Fruit fly (Drosophila melanogaster) whole organism, embryonic: ENCODE results near the gene MESR3.
A peak's percentile ranks its signal among the peaks of the same experiment; 100 is the strongest.

Source experiments
- B-H2 ChIP-seq: fragments of 200-800 bp; sonication (Bioruptor generic); optimal IDR thresholded peaks from 2 replicates; lab custom pipeline; 2018; ENCODE audit warnings: missing biosample characterization, mild to moderate bottlenecking, missing genetic modification characterization
- CG11695 ChIP-seq: fragments of 200-800 bp; sonication (Bioruptor generic); IDR thresholded peaks from 3 replicates; pipeline ENCODE4 v1.3.6; 2022; ENCODE audit warnings: missing biosample characterization, missing genetic modification characterization
- CG13624 ChIP-seq: fragments of 200-800 bp; sonication (Bioruptor generic); optimal IDR thresholded peaks from 2 replicates; lab custom pipeline; 2016; ENCODE audit warnings: missing biosample characterization, missing genetic modification characterization
- CG1647 ChIP-seq: fragments of 200-800 bp; sonication (Bioruptor generic); optimal IDR thresholded peaks from 3 replicates; lab custom pipeline; 2016; ENCODE audit warnings: missing biosample characterization, missing genetic modification characterization
- CG34224 ChIP-seq: fragments of 200-800 bp; sonication (Bioruptor generic); IDR thresholded peaks from 3 replicates; pipeline ENCODE4 v1.3.6; 2022; ENCODE audit warnings: missing biosample characterization, missing genetic modification characterization; ENCODE audit not compliant: partially characterized antibody
- CG42726 ChIP-seq: fragments of 200-800 bp; sonication (Bioruptor generic); IDR thresholded peaks from 2 replicates; pipeline ENCODE4 v1.3.6; 2022; ENCODE audit warnings: missing biosample characterization, missing genetic modification characterization; ENCODE audit not compliant: partially characterized antibody
- CG6689 ChIP-seq: fragments of 200-800 bp; sonication (Bioruptor generic); IDR thresholded peaks from 2 replicates; pipeline ENCODE4 v1.3.6; 2022; ENCODE audit warnings: missing biosample characterization, missing genetic modification characterization
- CG8281 ChIP-seq: fragments of 200-800 bp; sonication (Bioruptor generic); optimal IDR thresholded peaks from 2 replicates; lab custom pipeline; 2018; ENCODE audit warnings: missing biosample characterization, mild to moderate bottlenecking, missing genetic modification characterization, moderate library complexity
- CG8388 ChIP-seq: fragments of 200-800 bp; sonication (Bioruptor generic); optimal IDR thresholded peaks from 2 replicates; lab custom pipeline; 2019; ENCODE audit warnings: missing biosample characterization, mild to moderate bottlenecking, missing genetic modification characterization, moderate library complexity
- CoRest ChIP-seq: fragments of 200-800 bp; sonication (Bioruptor generic); optimal IDR thresholded peaks from 3 replicates; lab custom pipeline; 2018; ENCODE audit warnings: missing biosample characterization, mild to moderate bottlenecking, missing genetic modification characterization, moderate library complexity
- D19B ChIP-seq: fragments of 200-800 bp; sonication (Bioruptor generic); optimal IDR thresholded peaks from 2 replicates; lab custom pipeline; 2017; ENCODE audit warnings: missing biosample characterization, mild to moderate bottlenecking, missing genetic modification characterization
- Drgx ChIP-seq: fragments of 200-800 bp; sonication (Bioruptor generic); IDR thresholded peaks from 2 replicates; pipeline ENCODE4 v1.3.6; 2022; ENCODE audit warnings: missing biosample characterization, missing genetic modification characterization
- E2f1 ChIP-seq: fragments of 200-800 bp; sonication (Bioruptor generic); IDR thresholded peaks from 2 replicates; pipeline ENCODE4 v1.3.6; 2022; ENCODE audit warnings: missing biosample characterization, missing genetic modification characterization
- E2f2 ChIP-seq: fragments of 200-800 bp; sonication (Bioruptor generic); IDR thresholded peaks from 2 replicates; pipeline ENCODE4 v1.3.6; 2022; ENCODE audit warnings: missing biosample characterization, missing genetic modification characterization
- Fer2 ChIP-seq: fragments of 200-800 bp; sonication (Bioruptor generic); optimal IDR thresholded peaks from 2 replicates; lab custom pipeline; 2018; ENCODE audit warnings: missing biosample characterization, mild to moderate bottlenecking, missing genetic modification characterization, moderate library complexity
- Hmx ChIP-seq: fragments of 200-800 bp; sonication (Bioruptor generic); optimal IDR thresholded peaks from 2 replicates; lab custom pipeline; 2016; ENCODE audit warnings: missing biosample characterization, missing genetic modification characterization
- Med ChIP-seq: fragments of 200-800 bp; sonication (Bioruptor generic); peaks from one replicate; lab custom pipeline; 2016; ENCODE audit warnings: missing biosample characterization, missing genetic modification characterization, mild to moderate bottlenecking, inconsistent platforms, moderate library complexity
- Meics ChIP-seq: fragments of 200-800 bp; sonication (Bioruptor generic); optimal IDR thresholded peaks from 2 replicates; lab custom pipeline; 2017; ENCODE audit warnings: missing biosample characterization, mild to moderate bottlenecking, missing genetic modification characterization
- Neu2 ChIP-seq: fragments of 200-800 bp; sonication (Bioruptor generic); optimal IDR thresholded peaks from 3 replicates; lab custom pipeline; 2016; ENCODE audit warnings: missing biosample characterization, missing genetic modification characterization, borderline replicate concordance
- Oaz ChIP-seq: fragments of 200-800 bp; sonication (Bioruptor generic); IDR thresholded peaks from 2 replicates; pipeline ENCODE4 v1.3.6; 2022; ENCODE audit warnings: missing biosample characterization, missing genetic modification characterization
- PHDP ChIP-seq: fragments of 200-800 bp; sonication (Bioruptor generic); optimal IDR thresholded peaks from 3 replicates; lab custom pipeline; 2018; ENCODE audit warnings: missing biosample characterization, mild to moderate bottlenecking, missing genetic modification characterization, moderate library complexity
- Scr ChIP-seq: fragments of 200-800 bp; sonication (Bioruptor generic); IDR thresholded peaks from 2 replicates; pipeline ENCODE4 v1.3.6; 2022; ENCODE audit warnings: missing biosample characterization, missing genetic modification characterization; ENCODE audit not compliant: partially characterized antibody
- Sox102F ChIP-seq: fragments of 200-800 bp; sonication (Bioruptor generic); optimal IDR thresholded peaks from 2 replicates; lab custom pipeline; 2018; ENCODE audit warnings: missing biosample characterization, mild to moderate bottlenecking, missing genetic modification characterization, moderate library complexity
- ase ChIP-seq: fragments of 200-800 bp; sonication (Bioruptor generic); IDR thresholded peaks from 3 replicates; pipeline ENCODE4 v1.3.6; 2022; ENCODE audit warnings: missing biosample characterization, missing genetic modification characterization
- bbx ChIP-seq: fragments of 200-800 bp; sonication (Bioruptor generic); IDR thresholded peaks from 2 replicates; pipeline ENCODE4 v1.3.6; 2022; ENCODE audit warnings: missing biosample characterization, missing genetic modification characterization; ENCODE audit not compliant: partially characterized antibody
- br ChIP-seq: fragments of >200 bp; optimal IDR thresholded peaks from 2 replicates; lab custom pipeline; 2017
- corto ChIP-seq: fragments of 200-800 bp; sonication (Bioruptor generic); optimal IDR thresholded peaks from 2 replicates; lab custom pipeline; 2016; ENCODE audit warnings: missing biosample characterization, mild to moderate bottlenecking, missing genetic modification characterization, moderate library complexity
- crp ChIP-seq, 2 experiments: fragments of 200-800 bp; sonication (Bioruptor generic); optimal IDR thresholded peaks; 2 replicates in 1 of 2; 3 replicates in 1 of 2; lab custom pipeline; 2017; ENCODE audit warnings: missing biosample characterization in 2 of 2, missing genetic modification characterization in 2 of 2, mild to moderate bottlenecking in 1 of 2, moderate library complexity in 1 of 2
- dati ChIP-seq: fragments of 200-800 bp; sonication (Bioruptor generic); IDR thresholded peaks from 2 replicates; pipeline ENCODE4 v1.3.6; 2022; ENCODE audit warnings: missing biosample characterization, missing genetic modification characterization
- dimm ChIP-seq: fragments of 200-800 bp; sonication (Bioruptor generic); IDR thresholded peaks from 2 replicates; pipeline ENCODE4 v1.3.6; 2022; ENCODE audit warnings: missing biosample characterization, missing genetic modification characterization
- disco-r ChIP-seq: fragments of 200-800 bp; sonication (Bioruptor generic); optimal IDR thresholded peaks from 2 replicates; lab custom pipeline; 2016; ENCODE audit warnings: missing biosample characterization, missing genetic modification characterization
- eyg ChIP-seq: fragments of 200-800 bp; sonication (Bioruptor generic); optimal IDR thresholded peaks from 3 replicates; lab custom pipeline; 2016; ENCODE audit warnings: missing biosample characterization, missing genetic modification characterization
- fd64A ChIP-seq: fragments of 200-800 bp; sonication (Bioruptor generic); optimal IDR thresholded peaks from 3 replicates; lab custom pipeline; 2018; ENCODE audit warnings: missing biosample characterization, mild to moderate bottlenecking, missing genetic modification characterization
- gsb ChIP-seq: fragments of 200-800 bp; sonication (Bioruptor generic); IDR thresholded peaks from 2 replicates; pipeline ENCODE4 v1.3.6; 2022; ENCODE audit warnings: missing biosample characterization, missing genetic modification characterization
- ham ChIP-seq: fragments of 200-800 bp; sonication (Bioruptor generic); IDR thresholded peaks from 2 replicates; pipeline ENCODE4 v1.3.6; 2022; ENCODE audit warnings: missing biosample characterization, missing genetic modification characterization
- jigr1 ChIP-seq: fragments of 200-800 bp; sonication (Bioruptor generic); IDR thresholded peaks from 3 replicates; pipeline ENCODE4 v1.3.6; 2022; ENCODE audit warnings: missing biosample characterization, missing genetic modification characterization
- lbe ChIP-seq: fragments of 200-800 bp; sonication (Bioruptor generic); optimal IDR thresholded peaks from 2 replicates; lab custom pipeline; 2016; ENCODE audit warnings: missing biosample characterization, mild to moderate bottlenecking, missing genetic modification characterization
- lola ChIP-seq, 3 experiments: fragments of >200 bp in 2 of 3; fragments of 200-800 bp in 1 of 3; sonication (Bioruptor generic) in 1 of 3; optimal IDR thresholded peaks; 2 replicates each; lab custom pipeline; 2017 to 2019; ENCODE audit warnings: missing biosample characterization in 3 of 3, missing genetic modification characterization in 3 of 3, mild to moderate bottlenecking in 1 of 3, moderate library complexity in 1 of 3
- mirr ChIP-seq: fragments of 200-800 bp; sonication (Bioruptor generic); optimal IDR thresholded peaks from 3 replicates; lab custom pipeline; 2018; ENCODE audit warnings: missing biosample characterization, mild to moderate bottlenecking, missing genetic modification characterization
- pfk ChIP-seq: fragments of 200-800 bp; sonication (Bioruptor generic); optimal IDR thresholded peaks from 2 replicates; lab custom pipeline; 2018; ENCODE audit warnings: missing biosample characterization, mild to moderate bottlenecking, missing genetic modification characterization, moderate library complexity
- sc ChIP-seq, 3 experiments: fragments of >200 bp in 2 of 3; fragments of 200-800 bp in 1 of 3; sonication (Bioruptor generic) in 1 of 3; optimal IDR thresholded peaks; 2 replicates in 2 of 3; 3 replicates in 1 of 3; lab custom pipeline; 2017; ENCODE audit warnings: mild to moderate bottlenecking in 1 of 3, missing biosample characterization in 1 of 3, missing genetic modification characterization in 1 of 3, missing genetic modification reagents in 1 of 3
- sens ChIP-seq: fragments of 200-800 bp; sonication (Bioruptor generic); peaks from one replicate; lab custom pipeline; 2016; ENCODE audit warnings: missing biosample characterization, missing genetic modification characterization
- sim ChIP-seq: fragments of 200-800 bp; sonication (Bioruptor generic); IDR thresholded peaks from 2 replicates; pipeline ENCODE4 v1.3.6; 2022; ENCODE audit warnings: missing biosample characterization, missing genetic modification characterization
- vvl ChIP-seq: fragments of 200-800 bp; sonication (Bioruptor generic); IDR thresholded peaks from 2 replicates; pipeline ENCODE4 v1.3.6; 2022; ENCODE audit warnings: missing biosample characterization, missing genetic modification characterization
- wek ChIP-seq: fragments of 200-800 bp; sonication (Bioruptor generic); optimal IDR thresholded peaks from 3 replicates; lab custom pipeline; 2018; ENCODE audit warnings: missing biosample characterization, mild to moderate bottlenecking, missing genetic modification characterization, moderate library complexity
- zf30C ChIP-seq: fragments of 200-800 bp; sonication (Bioruptor generic); optimal IDR thresholded peaks from 3 replicates; lab custom pipeline; 2018; ENCODE audit warnings: missing biosample characterization, mild to moderate bottlenecking, missing genetic modification characterization

The MESR3 gene

DNA sequence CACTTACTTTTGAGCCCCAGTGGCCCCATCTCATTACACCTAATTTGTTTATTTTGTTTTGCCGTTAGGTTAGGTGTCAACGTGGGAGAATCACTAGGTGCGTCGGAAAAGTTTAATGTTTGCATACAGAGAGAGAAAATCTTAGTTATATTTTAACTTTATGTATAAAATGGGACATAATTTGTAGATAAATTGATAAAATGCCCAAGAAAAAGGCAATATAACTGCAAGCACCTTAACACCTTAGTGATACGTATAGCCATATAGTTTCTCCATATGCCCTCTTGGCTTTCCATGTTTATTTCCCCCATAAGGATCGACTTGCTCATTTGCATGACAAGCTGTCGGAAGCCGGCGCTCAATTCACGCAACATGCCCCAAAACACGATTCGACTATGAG is 21.9 kb downstream of the MESR3 start (continued):
- TF ChIP-seq CG6689, result no peak
- no peak for TF ChIP-seq disco-r (GFP tag; lab: Kevin White, UChicago)
- TF ChIP-seq ham (GFP tag; lab: Robert Waterston, UW), result no peak
- no peak for TF ChIP-seq eyg (GFP tag; lab: Kevin White, UChicago)
- no peak for TF ChIP-seq Scr (GFP tag; lab: Robert Waterston, UW)
- TF ChIP-seq Hmx (GFP tag; lab: Kevin White, UChicago), result no peak
- TF ChIP-seq zf30C, result no peak
- no peak for TF ChIP-seq D19B
- TF ChIP-seq fd64A (GFP tag; lab: Kevin White, UChicago), result no peak
- TF ChIP-seq pfk, result no peak
- TF ChIP-seq vvl, result 0 out of 2 replicates have a peak, but pooled peaks have one; percentile 28

DNA sequence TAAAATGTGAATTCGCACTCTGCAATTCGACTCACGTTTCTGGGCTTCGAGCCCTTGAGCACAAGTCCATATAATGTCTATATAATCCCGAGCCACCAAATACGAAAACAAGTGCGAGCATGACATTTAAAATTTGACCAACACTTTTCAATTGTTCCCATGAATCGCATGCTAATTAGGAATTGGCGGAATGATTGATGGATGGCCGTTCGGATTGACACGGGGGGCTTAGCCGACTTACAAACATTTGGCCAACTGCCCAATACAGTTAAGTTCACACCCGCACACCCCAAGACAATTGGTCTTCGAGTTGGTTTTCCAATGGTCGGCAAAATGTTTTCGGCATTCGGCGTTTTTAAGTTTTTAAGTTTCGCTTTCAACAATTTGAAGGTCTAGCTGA is 24.0 kb downstream of the MESR3 start:
- TF ChIP-seq jigr1 (GFP tag; lab: Robert Waterston, UW), result no peak
- TF ChIP-seq Meics (GFP tag; lab: Kevin White, UChicago), result no peak
- 0 out of 2 replicates have a peak, but pooled peaks have one; percentile 34 for TF ChIP-seq vvl
- TF ChIP-seq mirr (GFP tag; lab: Kevin White, UChicago), result peak; percentile 20
- peak; percentile 96 for TF ChIP-seq CG8281
- TF ChIP-seq dati (GFP tag; lab: Robert Waterston, UW), result no peak
- TF ChIP-seq, all 482 proteins: peak for 3

DNA sequence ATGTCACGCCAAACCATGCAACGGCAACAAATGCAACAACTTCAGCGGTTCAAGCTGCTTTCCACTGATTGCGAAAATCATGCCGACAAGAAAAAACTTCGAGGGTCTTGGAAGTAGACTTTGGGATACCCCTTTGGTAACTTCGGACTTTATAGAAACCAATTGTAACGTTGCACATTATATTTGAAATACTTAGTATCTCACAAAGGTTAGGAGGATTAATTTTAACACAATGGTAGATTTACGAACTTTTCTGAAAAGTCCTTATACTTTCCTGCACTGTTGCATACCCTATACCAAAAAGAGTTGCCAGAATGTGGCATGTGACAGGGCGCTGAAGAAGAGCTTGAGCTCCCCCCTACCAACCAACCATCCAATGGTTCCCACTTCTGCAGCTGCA is 28.4 kb downstream of the MESR3 start:
- TF ChIP-seq ase (GFP tag; lab: Robert Waterston, UW), result no peak
- TF ChIP-seq Med (GFP tag; lab: Kevin White, UChicago), result peak; percentile 32
- TF ChIP-seq lbe (GFP tag; lab: Kevin White, UChicago), result peak; percentile 2
- no peak for TF ChIP-seq br (lab: Kevin White, UChicago)
- no peak for TF ChIP-seq corto
- no peak for TF ChIP-seq gsb (GFP tag; lab: Robert Waterston, UW)
- TF ChIP-seq sens, result peak; percentile 42
- no peak for TF ChIP-seq E2f1 (GFP tag; lab: Robert Waterston, UW)
- peak; percentile 61 for TF ChIP-seq Drgx
- no peak for TF ChIP-seq CG8388
- no peak for TF ChIP-seq B-H2
- no peak for TF ChIP-seq bbx
- no peak for TF ChIP-seq E2f2
- TF ChIP-seq Fer2, result no peak
- no peak for TF ChIP-seq dimm (GFP tag; lab: Robert Waterston, UW)

DNA sequence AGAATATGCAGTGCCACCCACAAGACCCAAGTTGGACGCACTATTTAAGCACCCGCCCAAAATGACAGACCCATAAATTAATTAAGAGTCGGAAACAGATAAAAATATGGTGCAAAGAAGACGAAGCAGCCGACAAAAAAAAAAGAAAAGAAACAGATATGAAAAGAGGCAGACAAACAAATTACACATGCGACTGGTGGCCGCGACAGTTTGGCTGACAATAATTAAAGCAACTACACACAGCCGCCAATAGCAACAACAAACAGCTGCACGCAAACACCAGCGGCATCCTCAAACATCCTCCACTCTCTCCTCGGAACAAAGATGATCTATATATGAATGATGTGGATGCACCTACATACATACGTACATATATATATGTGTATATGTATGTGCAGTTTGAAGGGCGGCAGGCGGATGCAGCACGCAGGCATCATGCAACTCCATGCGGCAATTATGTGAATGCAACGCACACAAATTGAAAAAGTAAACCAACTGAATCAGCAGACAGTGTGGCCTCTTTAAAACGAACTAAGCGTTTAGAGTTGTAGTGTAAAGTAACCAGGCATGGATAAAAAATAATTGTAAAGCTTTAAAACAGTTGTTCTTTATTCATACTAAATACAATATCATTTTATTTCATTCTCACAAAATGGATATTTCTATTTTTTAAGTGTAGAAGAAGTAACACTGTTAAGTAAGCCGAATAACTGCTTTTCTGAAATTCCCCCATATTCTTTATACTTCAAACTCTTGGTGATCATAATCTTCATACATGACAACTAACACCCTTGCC is 31.0 kb downstream of the MESR3 start:
- TF ChIP-seq CG11695 (GFP tag; lab: Robert Waterston, UW), result no peak
- TF ChIP-seq CG1647 (GFP tag; lab: Kevin White, UChicago), result no peak
- TF ChIP-seq lola (GFP tag; optimal IDR thresholded peaks at IDR 0.05; lab: Kevin White, UChicago), result peak in 1 of 3 experiments; percentile 66
- peak; percentile 18 for TF ChIP-seq fd64A (GFP tag; lab: Kevin White, UChicago)
- no peak for TF ChIP-seq CG34224 (GFP tag; lab: Robert Waterston, UW)
- peak; percentile 69 for TF ChIP-seq Sox102F
- no peak for TF ChIP-seq sim
- peak; percentile 56 for TF ChIP-seq PHDP
- no peak for TF ChIP-seq CG13624
- no peak for TF ChIP-seq CG42726 (GFP tag; lab: Robert Waterston, UW)
- no peak for TF ChIP-seq crp (GFP tag; optimal IDR thresholded peaks at IDR 0.05; lab: Kevin White, UChicago)
- 0 out of 2 replicates have a peak, but pooled peaks have one; percentile 19 for TF ChIP-seq Oaz (GFP tag; lab: Robert Waterston, UW)
- TF ChIP-seq CoRest (tag; lab: Kevin White, UChicago), result peak; percentile 43
- no peak for TF ChIP-seq sc (optimal IDR thresholded peaks at IDR 0.05; lab: Kevin White, UChicago)
- TF ChIP-seq sc (GFP tag; optimal IDR thresholded peaks at IDR 0.05; lab: Kevin White, UChicago), result peak; percentile 7
- no peak for TF ChIP-seq Neu2 (GFP tag; lab: Kevin White, UChicago)
- TF ChIP-seq wek (GFP tag; lab: Kevin White, UChicago), result no peak
